Fruit fly (Drosophila melanogaster): ENCODE results near the gene CG11760.

Gene CG11760

dm6 chr3R:8673803-8674234 is 45.2 kb upstream of the CG11760 start, which contains the start of gene mRpL19 (continued):
- peak; percentile 22 for TF ChIP-seq Sox102F (GFP tag; optimal IDR thresholded peaks at IDR 0.05)
- TF ChIP-seq nmo (GFP tag; optimal IDR thresholded peaks at IDR 0.05) = peak; percentile 52
- peak; percentile 68 for TF ChIP-seq CG10267 (tag; optimal IDR thresholded peaks at IDR 0.05)
- no peak for TF ChIP-seq Hsf (GFP tag; optimal IDR thresholded peaks at IDR 0.05)
- no peak for TF ChIP-seq otp (GFP tag; IDR thresholded peaks at IDR 0.05)
- TF ChIP-seq ind (GFP tag; optimal IDR thresholded peaks at IDR 0.05) = no peak
- no peak for TF ChIP-seq her (GFP tag; optimal IDR thresholded peaks at IDR 0.05)
- no peak for TF ChIP-seq CG6175 (GFP tag; IDR thresholded peaks at IDR 0.05)
- TF ChIP-seq gro (GFP tag; optimal IDR thresholded peaks at IDR 0.05) = peak; percentile 11
- TF ChIP-seq CG18476 (GFP tag; optimal IDR thresholded peaks at IDR 0.05) = peak; percentile 17
- peak; percentile 63 for TF ChIP-seq CG18262 (tag; optimal IDR thresholded peaks at IDR 0.05)
- TF ChIP-seq oc (tag; optimal IDR thresholded peaks at IDR 0.05) = no peak
- TF ChIP-seq BtbVII (GFP tag; optimal IDR thresholded peaks at IDR 0.05) = no peak
- no peak for TF ChIP-seq Neu2 (GFP tag; optimal IDR thresholded peaks at IDR 0.05; ENCODE audit: borderline replicate concordance)
- TF ChIP-seq Ptx1 (GFP tag; IDR thresholded peaks at IDR 0.05) = no peak
- no peak for TF ChIP-seq bigmax (GFP tag; optimal IDR thresholded peaks at IDR 0.05)
- no peak for TF ChIP-seq CG4404 (GFP tag; IDR thresholded peaks at IDR 0.05)
- TF ChIP-seq CG3847 (GFP tag; IDR thresholded peaks at IDR 0.05) = no peak
- peak; percentile 60 for TF ChIP-seq CG15696 (tag; optimal IDR thresholded peaks at IDR 0.05)
- TF ChIP-seq Fer1 (GFP tag; optimal IDR thresholded peaks at IDR 0.05) = peak; percentile 64
- no peak for TF ChIP-seq CG1792 (GFP tag; optimal IDR thresholded peaks at IDR 0.05)
- TF ChIP-seq HmgZ (tag; optimal IDR thresholded peaks at IDR 0.05) = peak; percentile 17
- peak; percentile 39 for TF ChIP-seq Meics (GFP tag; optimal IDR thresholded peaks at IDR 0.05)
- TF ChIP-seq tin (GFP tag; optimal IDR thresholded peaks at IDR 0.05) = no peak
- no peak for TF ChIP-seq Camta (GFP tag; optimal IDR thresholded peaks at IDR 0.05)
- peak; percentile 55; the same call in 1 of the 3 replicates for TF ChIP-seq CG34422 (GFP tag; IDR thresholded peaks at IDR 0.05)
- TF ChIP-seq nerfin-1 (tag; optimal IDR thresholded peaks at IDR 0.05) = peak; percentile 43
- no peak for TF ChIP-seq Dfd (GFP tag; optimal IDR thresholded peaks at IDR 0.05)
- peak; percentile 42 for TF ChIP-seq CG8388 (GFP tag; optimal IDR thresholded peaks at IDR 0.05)
- peak; percentile 49 for TF ChIP-seq CG17568 (GFP tag; optimal IDR thresholded peaks at IDR 0.05)
- no peak for TF ChIP-seq cwo (GFP tag; optimal IDR thresholded peaks at IDR 0.05)
- no peak for TF ChIP-seq Hmx (GFP tag; optimal IDR thresholded peaks at IDR 0.05)
- TF ChIP-seq nom (GFP tag; optimal IDR thresholded peaks at IDR 0.05) = peak; percentile 23
- no peak for TF ChIP-seq CG7357 (GFP tag; IDR thresholded peaks at IDR 0.05)
- no peak for TF ChIP-seq CG33213 (GFP tag; optimal IDR thresholded peaks at IDR 0.05)
- TF ChIP-seq Drgx (GFP tag; IDR thresholded peaks at IDR 0.05) = no peak
- no peak for TF ChIP-seq aop (GFP tag; IDR thresholded peaks at IDR 0.05)
- TF ChIP-seq CG8944 (GFP tag; optimal IDR thresholded peaks at IDR 0.05) = no peak
- TF ChIP-seq jumu (GFP tag; optimal IDR thresholded peaks at IDR 0.05) = no peak
- TF ChIP-seq CG7745 (tag; optimal IDR thresholded peaks at IDR 0.05) = no peak
- no peak for TF ChIP-seq ssp (GFP tag; IDR thresholded peaks at IDR 0.05)
- TF ChIP-seq CG13775 (GFP tag; optimal IDR thresholded peaks at IDR 0.05) = no peak
- no peak for TF ChIP-seq CG10209 (GFP tag; optimal IDR thresholded peaks at IDR 0.05)
- no peak for TF ChIP-seq CG12071 (GFP tag; optimal IDR thresholded peaks at IDR 0.05)
- TF ChIP-seq Hr3 (GFP tag; optimal IDR thresholded peaks at IDR 0.05) = peak; percentile 18
- no peak for TF ChIP-seq chif (GFP tag; optimal IDR thresholded peaks at IDR 0.05)
- no peak for TF ChIP-seq CG6272 (GFP tag; IDR thresholded peaks at IDR 0.05)
- no peak for TF ChIP-seq CG9609 (GFP tag; optimal IDR thresholded peaks at IDR 0.05)
- no peak for TF ChIP-seq ERR (GFP tag; optimal IDR thresholded peaks at IDR 0.05)
- TF ChIP-seq salm (tag; optimal IDR thresholded peaks at IDR 0.05) = peak; percentile 13
- TF ChIP-seq CG30020 (tag; optimal IDR thresholded peaks at IDR 0.05) = peak; percentile 60
- no peak for TF ChIP-seq CG14667 (GFP tag; IDR thresholded peaks at IDR 0.05)
